Worm (Caenorhabditis elegans) whole organism, L2 larva: ENCODE data around the gene R04D3.3.
A peak's percentile ranks its signal among the peaks of the same experiment; 100 is the strongest.

ENCODE experiments used
- C34F6.9 ChIP-seq: fragments of 150-350 bp; optimal IDR thresholded peaks from 2 replicates; lab custom pipeline; 2014; ENCODE audit warnings: missing biosample characterization, missing genetic modification characterization
- F13H6.1 ChIP-seq: sonication (generic microtip); optimal IDR thresholded peaks from 2 replicates; lab custom pipeline; 2016; ENCODE audit warnings: missing genetic modification characterization, missing compliant biosample characterization
- R02D3.7 ChIP-seq: fragments of 150-350 bp; optimal IDR thresholded peaks from 2 replicates; lab custom pipeline; 2014; ENCODE audit warnings: missing biosample characterization, missing genetic modification characterization
- Y55F3AM.14 ChIP-seq: fragments of 200-800 bp; sonication (Bioruptor generic); optimal IDR thresholded peaks from 2 replicates; lab custom pipeline; 2018; ENCODE audit warnings: mild to moderate bottlenecking, missing genetic modification characterization, missing compliant biosample characterization
- ZK546.5 ChIP-seq: sonication (generic microtip); optimal IDR thresholded peaks from 2 replicates; lab custom pipeline; 2017; ENCODE audit warnings: missing biosample characterization, missing genetic modification characterization
- alr-1 ChIP-seq: fragments of 150-350 bp; optimal IDR thresholded peaks from 2 replicates; lab custom pipeline; 2014; ENCODE audit warnings: missing biosample characterization, missing genetic modification characterization
- aly-2 ChIP-seq: fragments of 150-350 bp; optimal IDR thresholded peaks from 2 replicates; lab custom pipeline; 2014; ENCODE audit warnings: missing biosample characterization, missing genetic modification characterization
- ama-1 ChIP-seq: fragments of 150-350 bp; optimal IDR thresholded peaks from 2 replicates; lab custom pipeline; 2018; ENCODE audit warnings: inconsistent platforms
- blmp-1 ChIP-seq: sonication (generic microtip); optimal IDR thresholded peaks from 2 replicates; lab custom pipeline; 2017; ENCODE audit warnings: missing genetic modification characterization, mild to moderate bottlenecking, missing compliant biosample characterization, antibody characterized with exemption, moderate library complexity; ENCODE audit not compliant: insufficient read depth
- ceh-16 ChIP-seq: fragments of 150-350 bp; optimal IDR thresholded peaks from 2 replicates; lab custom pipeline; 2014; ENCODE audit warnings: missing biosample characterization, missing genetic modification characterization
- ceh-82 ChIP-seq: fragments of 150-350 bp; optimal IDR thresholded peaks from 2 replicates; lab custom pipeline; 2014; ENCODE audit warnings: missing biosample characterization, missing genetic modification characterization
- crh-2 ChIP-seq: sonication (generic microtip); optimal IDR thresholded peaks from 2 replicates; lab custom pipeline; 2017; ENCODE audit warnings: missing biosample characterization, missing genetic modification characterization
- dmd-4 ChIP-seq: sonication (generic microtip); optimal IDR thresholded peaks from 2 replicates; lab custom pipeline; 2017; ENCODE audit warnings: missing biosample characterization, missing genetic modification characterization
- egl-27 ChIP-seq: sonication (generic microtip); optimal IDR thresholded peaks from 3 replicates; lab custom pipeline; 2017; ENCODE audit warnings: missing biosample characterization, missing genetic modification reagents, missing genetic modification characterization
- elt-1 ChIP-seq: fragments of 150-350 bp; optimal IDR thresholded peaks from 2 replicates; lab custom pipeline; 2014; ENCODE audit warnings: missing biosample characterization, missing genetic modification characterization
- elt-3 ChIP-seq: sonication (generic microtip); optimal IDR thresholded peaks from 2 replicates; lab custom pipeline; 2017; ENCODE audit warnings: missing biosample characterization, missing genetic modification characterization
- fos-1 ChIP-seq: fragments of 150-350 bp; optimal IDR thresholded peaks from 2 replicates; lab custom pipeline; 2014; ENCODE audit warnings: missing biosample characterization, missing genetic modification characterization
- gmeb-1 ChIP-seq: fragments of 150-350 bp; optimal IDR thresholded peaks from 2 replicates; lab custom pipeline; 2014; ENCODE audit warnings: missing biosample characterization, missing genetic modification characterization
- lin-11 ChIP-seq: fragments of 150-350 bp; sonication (generic microtip); optimal IDR thresholded peaks from 2 replicates; lab custom pipeline; 2014; ENCODE audit warnings: missing biosample characterization, missing genetic modification characterization, inconsistent platforms, mixed read lengths
- lin-13 ChIP-seq: fragments of 150-350 bp; optimal IDR thresholded peaks from 2 replicates; lab custom pipeline; 2014; ENCODE audit warnings: missing biosample characterization, missing genetic modification reagents, missing genetic modification characterization
- lin-39 ChIP-seq: fragments of 150-350 bp; optimal IDR thresholded peaks from 2 replicates; lab custom pipeline; 2014; ENCODE audit warnings: missing biosample characterization, missing genetic modification reagents, missing genetic modification characterization
- lsy-2 ChIP-seq, 2 experiments: fragments of 150-350 bp in 1 of 2; sonication (generic microtip) in 1 of 2; optimal IDR thresholded peaks; 2 replicates each; lab custom pipeline; 2014 to 2017; ENCODE audit warnings: missing biosample characterization in 2 of 2, missing genetic modification characterization in 2 of 2
- mab-5 ChIP-seq: fragments of 150-350 bp; optimal IDR thresholded peaks from 2 replicates; lab custom pipeline; 2014; ENCODE audit warnings: missing biosample characterization, missing genetic modification characterization
- mbf-1 ChIP-seq: sonication (generic microtip); optimal IDR thresholded peaks from 2 replicates; lab custom pipeline; 2017; ENCODE audit warnings: missing biosample characterization, missing genetic modification characterization
- mdl-1 ChIP-seq, 2 experiments: fragments of 150-350 bp in 1 of 2; sonication (generic microtip) in 1 of 2; optimal IDR thresholded peaks; 2 replicates each; lab custom pipeline; 2017; ENCODE audit warnings: missing biosample characterization in 2 of 2, missing genetic modification characterization in 2 of 2
- nhr-10 ChIP-seq: sonication (generic microtip); optimal IDR thresholded peaks from 2 replicates; lab custom pipeline; 2017; ENCODE audit warnings: missing biosample characterization, missing genetic modification characterization
- nhr-11 ChIP-seq: fragments of 150-350 bp; optimal IDR thresholded peaks from 2 replicates; lab custom pipeline; 2014; ENCODE audit warnings: missing biosample characterization, missing genetic modification characterization
- nhr-12 ChIP-seq: fragments of 150-350 bp; optimal IDR thresholded peaks from 2 replicates; lab custom pipeline; 2014; ENCODE audit warnings: missing biosample characterization, missing genetic modification characterization
- nhr-129 ChIP-seq: fragments of 150-350 bp; optimal IDR thresholded peaks from 2 replicates; lab custom pipeline; 2014; ENCODE audit warnings: missing biosample characterization, missing genetic modification characterization
- nhr-21 ChIP-seq: fragments of 150-350 bp; optimal IDR thresholded peaks from 2 replicates; lab custom pipeline; 2014; ENCODE audit warnings: missing biosample characterization, missing genetic modification characterization
- nhr-23 ChIP-seq: fragments of 150-350 bp; optimal IDR thresholded peaks from 2 replicates; lab custom pipeline; 2014; ENCODE audit warnings: missing biosample characterization, missing genetic modification reagents, missing genetic modification characterization
- nhr-237 ChIP-seq: fragments of 150-350 bp; optimal IDR thresholded peaks from 2 replicates; lab custom pipeline; 2014; ENCODE audit warnings: missing biosample characterization, missing genetic modification characterization
- nhr-25 ChIP-seq: fragments of 150-350 bp; sonication (generic microtip); optimal IDR thresholded peaks from 3 replicates; lab custom pipeline; 2014; ENCODE audit warnings: missing biosample characterization, missing genetic modification characterization
- nhr-6 ChIP-seq: fragments of 150-350 bp; optimal IDR thresholded peaks from 2 replicates; lab custom pipeline; 2014; ENCODE audit warnings: missing biosample characterization, missing genetic modification characterization
- nhr-77 ChIP-seq: fragments of 150-350 bp; optimal IDR thresholded peaks from 2 replicates; lab custom pipeline; 2014; ENCODE audit warnings: missing biosample characterization, missing genetic modification characterization
- peb-1 ChIP-seq: fragments of 150-350 bp; optimal IDR thresholded peaks from 2 replicates; lab custom pipeline; 2014; ENCODE audit warnings: missing biosample characterization, missing genetic modification characterization
- sem-4 ChIP-seq: fragments of 150-350 bp; optimal IDR thresholded peaks from 2 replicates; lab custom pipeline; 2014; ENCODE audit warnings: missing biosample characterization, missing genetic modification reagents, missing genetic modification characterization
- skn-1 ChIP-seq: sonication (generic microtip); optimal IDR thresholded peaks from 2 replicates; lab custom pipeline; 2017; ENCODE audit warnings: missing biosample characterization, missing genetic modification characterization
- sma-3 ChIP-seq: sonication (generic microtip); optimal IDR thresholded peaks from 2 replicates; lab custom pipeline; 2016; ENCODE audit warnings: missing genetic modification reagents, missing genetic modification characterization, missing compliant biosample characterization
- sma-9 ChIP-seq, 2 experiments: fragments of 150-350 bp in 1 of 2; sonication (generic microtip) in 1 of 2; optimal IDR thresholded peaks; 2 replicates each; lab custom pipeline; 2014 to 2016; ENCODE audit warnings: missing genetic modification characterization in 2 of 2, mild to moderate bottlenecking in 1 of 2, missing biosample characterization in 1 of 2, missing compliant biosample characterization in 1 of 2, missing genetic modification reagents in 1 of 2, moderate library complexity in 1 of 2
- snpc-4 ChIP-seq: fragments of 150-350 bp; optimal IDR thresholded peaks from 2 replicates; lab custom pipeline; 2014; ENCODE audit warnings: missing biosample characterization, missing genetic modification characterization
- unc-39 ChIP-seq: fragments of 150-350 bp; optimal IDR thresholded peaks from 2 replicates; lab custom pipeline; 2014; ENCODE audit warnings: missing biosample characterization, missing genetic modification characterization
- unc-55 ChIP-seq: fragments of 150-350 bp; sonication (generic microtip); optimal IDR thresholded peaks from 3 replicates; lab custom pipeline; 2014; ENCODE audit warnings: missing biosample characterization, missing genetic modification reagents, missing genetic modification characterization
- unc-62 ChIP-seq: fragments of 150-350 bp; optimal IDR thresholded peaks from 2 replicates; lab custom pipeline; 2014; ENCODE audit warnings: missing biosample characterization, missing genetic modification reagents, missing genetic modification characterization
- zag-1 ChIP-seq: fragments of 150-350 bp; optimal IDR thresholded peaks from 2 replicates; lab custom pipeline; 2014; ENCODE audit warnings: missing biosample characterization, missing genetic modification characterization
- ztf-1 ChIP-seq: fragments of 200-800 bp; sonication (Bioruptor generic); conservative IDR thresholded peaks from 2 replicates; pipeline ENCODE4 v1.3.6; 2022; ENCODE audit warnings: missing genetic modification characterization, missing compliant biosample characterization
- ztf-11 ChIP-seq: sonication (generic microtip); optimal IDR thresholded peaks from 2 replicates; lab custom pipeline; 2017; ENCODE audit warnings: missing biosample characterization, missing genetic modification characterization
- ztf-4 ChIP-seq: fragments of 150-350 bp; optimal IDR thresholded peaks from 2 replicates; lab custom pipeline; 2014; ENCODE audit warnings: missing biosample characterization, missing genetic modification characterization

Gene R04D3.3

ce11 chrX:13308745-13309144, 18.3 kb upstream of the R04D3.3 start, which contains the start of gene srxa-8:
TSS of gene srxa-8 (minus strand) at chrX:13308845.
- TF ChIP-seq nhr-21 (tag; lab: Kevin White, UChicago) (no peak), sma-9 (GFP tag; optimal IDR thresholded peaks at IDR 0.05; lab: Kevin White, UChicago) (no peak), sma-9 (tag; optimal IDR thresholded peaks at IDR 0.05; lab: Kevin White, UChicago) (no peak), snpc-4 (no peak), nhr-10 (tag; lab: Kevin White, UChicago) (no peak), nhr-25 (tag; lab: Kevin White, UChicago) (no peak), nhr-11 (tag; lab: Kevin White, UChicago) (no peak), mdl-1 (tag; optimal IDR thresholded peaks at IDR 0.05; lab: Kevin White, UChicago) (no peak), mab-5 (tag; lab: Kevin White, UChicago) (no peak), elt-1 (tag; lab: Kevin White, UChicago) (no peak), nhr-77 (tag; lab: Kevin White, UChicago) (no peak), egl-27 (no peak)
- TF ChIP-seq, all 48 proteins: peak for 0

- peak; percentile 14 for TF ChIP-seq unc-55 (GFP tag; lab: Kevin White, UChicago)
- no peak for TF ChIP-seq ZK546.5
- TF ChIP-seq, all 48 proteins: peak for 1
Observed at ce11 chrX:13307852-13308251, 17.4 kb upstream of the R04D3.3 start.

- TF ChIP-seq egl-27 (peak; percentile 77), unc-39 (tag; lab: Kevin White, UChicago) (no peak), mbf-1 (tag; lab: Kevin White, UChicago) (peak; percentile 30), aly-2 (tag; lab: Kevin White, UChicago) (no peak), nhr-129 (tag; lab: Kevin White, UChicago) (peak; percentile 93), alr-1 (tag; lab: Kevin White, UChicago) (no peak), nhr-6 (peak; percentile 73), ZK546.5 (no peak), sem-4 (tag; lab: Kevin White, UChicago) (no peak), nhr-237 (tag; lab: Kevin White, UChicago) (no peak), sma-3 (GFP tag; lab: Kevin White, UChicago) (peak; percentile 75), nhr-11 (tag; lab: Kevin White, UChicago) (no peak), unc-62 (GFP tag; lab: Kevin White, UChicago) (no peak), ztf-11 (no peak), mab-5 (tag; lab: Kevin White, UChicago) (peak; percentile 73), ceh-16 (tag; lab: Kevin White, UChicago) (peak; percentile 36), nhr-77 (tag; lab: Kevin White, UChicago) (no peak), blmp-1 (no peak), R02D3.7 (tag; lab: Kevin White, UChicago) (no peak), lin-13 (peak; percentile 75), nhr-23 (tag; lab: Kevin White, UChicago) (no peak), ztf-4 (peak; percentile 43), nhr-12 (tag; lab: Kevin White, UChicago) (no peak), unc-55 (GFP tag; lab: Kevin White, UChicago) (peak; percentile 90), nhr-10 (tag; lab: Kevin White, UChicago) (no peak), ceh-82 (tag; lab: Kevin White, UChicago) (peak; percentile 53), skn-1 (tag; lab: Kevin White, UChicago) (no peak), lsy-2 (tag; optimal IDR thresholded peaks at IDR 0.05; lab: Kevin White, UChicago) (peak in 1 of 2 experiments; percentile 58), Y55F3AM.14 (GFP tag; lab: Kevin White, UChicago) (peak; percentile 73), sma-9 (GFP tag; optimal IDR thresholded peaks at IDR 0.05; lab: Kevin White, UChicago) (peak; percentile 89), sma-9 (tag; optimal IDR thresholded peaks at IDR 0.05; lab: Kevin White, UChicago) (no peak), fos-1 (tag; lab: Kevin White, UChicago) (peak; percentile 87), lin-11 (tag; lab: Kevin White, UChicago) (peak; percentile 83), snpc-4 (peak; percentile 21), mdl-1 (tag; optimal IDR thresholded peaks at IDR 0.05; lab: Kevin White, UChicago) (peak in 1 of 2 experiments; percentile 57), C34F6.9 (tag; lab: Kevin White, UChicago) (no peak), crh-2 (peak; percentile 89), peb-1 (tag; lab: Kevin White, UChicago) (no peak), elt-1 (tag; lab: Kevin White, UChicago) (no peak), zag-1 (tag; lab: Kevin White, UChicago) (peak; percentile 65), elt-3 (tag; lab: Kevin White, UChicago) (no peak), lin-39 (tag; lab: Kevin White, UChicago) (no peak), nhr-21 (tag; lab: Kevin White, UChicago) (peak; percentile 89), dmd-4 (tag; lab: Kevin White, UChicago) (no peak), ama-1 (lab: Kevin White, UChicago) (no peak), gmeb-1 (tag; lab: Kevin White, UChicago) (peak; percentile 65), F13H6.1 (tag; lab: Kevin White, UChicago) (peak; percentile 75), ztf-1 (GFP tag; lab: Robert Waterston, UW) (no peak)
Observed at ce11 chrX:13306869-13307446, 16.5 kb upstream of the R04D3.3 start.
